Worm (Caenorhabditis elegans): Measurements from ENCODE around the gene ZK662.6.

The ZK662.6 gene

ce11 chrX:15736419-15736818, 18.0 kb downstream of the ZK662.6 start (continued):
- TF ChIP-seq eor-1 (tag; optimal IDR thresholded peaks at IDR 0.05) (no peak), pha-4 (tag; optimal IDR thresholded peaks at IDR 0.05) (peak; percentile 86), elt-1 (tag; optimal IDR thresholded peaks at IDR 0.05) (no peak)

- TF ChIP-seq nhr-67 (tag; optimal IDR thresholded peaks at IDR 0.05) (no peak), nhr-12 (tag; optimal IDR thresholded peaks at IDR 0.05) (no peak), nfya-1 (tag; optimal IDR thresholded peaks at IDR 0.05; ENCODE audit: insufficient read depth) (no peak), daf-12 (tag; optimal IDR thresholded peaks at IDR 0.05) (no peak), ceh-82 (tag; optimal IDR thresholded peaks at IDR 0.05) (no peak), pha-4 (tag; optimal IDR thresholded peaks at IDR 0.05) (no peak), lsy-12 (tag; optimal IDR thresholded peaks at IDR 0.05) (no peak), ZK546.5 (tag; optimal IDR thresholded peaks at IDR 0.05) (no peak), lin-15B (tag; optimal IDR thresholded peaks at IDR 0.05) (no peak), skn-1 (tag; optimal IDR thresholded peaks at IDR 0.05) (no peak), hmg-11 (tag; optimal IDR thresholded peaks at IDR 0.05) (no peak), snpc-4 (tag; optimal IDR thresholded peaks at IDR 0.05) (no peak), nhr-237 (tag; optimal IDR thresholded peaks at IDR 0.05) (no peak)
These were observed 22.1 kb downstream of the ZK662.6 start, which contains the start of gene srg-64 for ce11 chrX:15740526-15740925. TSS of gene srg-64 (minus strand) at chrX:15740626.

ce11 chrX:15741852-15742251, 23.4 kb downstream of the ZK662.6 start:
- TF ChIP-seq lin-15B (tag; optimal IDR thresholded peaks at IDR 0.05) (peak; percentile 93), elt-3 (tag; optimal IDR thresholded peaks at IDR 0.05) (no peak), nhr-23 (tag; optimal IDR thresholded peaks at IDR 0.05) (peak; percentile 29), lin-39 (tag; optimal IDR thresholded peaks at IDR 0.05) (peak; percentile 55), eor-1 (tag; optimal IDR thresholded peaks at IDR 0.05) (no peak), snpc-4 (tag; optimal IDR thresholded peaks at IDR 0.05) (peak; percentile 41), nhr-67 (tag; optimal IDR thresholded peaks at IDR 0.05) (no peak), unc-62 (GFP tag; optimal IDR thresholded peaks at IDR 0.05) (no peak), pha-4 (tag; optimal IDR thresholded peaks at IDR 0.05) (peak; percentile 47), nhr-43 (tag; optimal IDR thresholded peaks at IDR 0.05; ENCODE audit: poor library complexity, severe bottlenecking) (peak; percentile 46), hmg-11 (tag; optimal IDR thresholded peaks at IDR 0.05) (peak; percentile 94), ceh-82 (tag; optimal IDR thresholded peaks at IDR 0.05) (peak; percentile 67), nhr-28 (tag; optimal IDR thresholded peaks at IDR 0.05) (no peak), tbx-2 (tag; optimal IDR thresholded peaks at IDR 0.05) (peak; percentile 44), ztf-11 (tag; optimal IDR thresholded peaks at IDR 0.05) (no peak), R02D3.7 (tag; optimal IDR thresholded peaks at IDR 0.05) (peak; percentile 28), egl-5 (tag; optimal IDR thresholded peaks at IDR 0.05) (no peak), ceh-16 (tag; optimal IDR thresholded peaks at IDR 0.05) (no peak), jun-1 (tag; optimal IDR thresholded peaks at IDR 0.05) (peak; percentile 40), ceh-28 (tag; optimal IDR thresholded peaks at IDR 0.05) (peak; percentile 30), nhr-25 (tag; optimal IDR thresholded peaks at IDR 0.05) (peak; percentile 15), mml-1 (tag; optimal IDR thresholded peaks at IDR 0.05) (no peak), skn-1 (tag; optimal IDR thresholded peaks at IDR 0.05) (peak; percentile 20), nfya-1 (tag; optimal IDR thresholded peaks at IDR 0.05; ENCODE audit: insufficient read depth) (peak; percentile 45), elt-2 (tag; optimal IDR thresholded peaks at IDR 0.05) (peak; percentile 48), zag-1 (tag; optimal IDR thresholded peaks at IDR 0.05) (no peak), pqm-1 (tag; optimal IDR thresholded peaks at IDR 0.05) (peak; percentile 50), lsy-12 (tag; optimal IDR thresholded peaks at IDR 0.05) (peak; percentile 20), fos-1 (tag; optimal IDR thresholded peaks at IDR 0.05) (no peak)

- no peak for TF ChIP-seq pqm-1 (tag; optimal IDR thresholded peaks at IDR 0.05)
- no peak for TF ChIP-seq ceh-28 (tag; optimal IDR thresholded peaks at IDR 0.05)
- no peak for TF ChIP-seq ztf-4 (tag; optimal IDR thresholded peaks at IDR 0.05)
- no peak for TF ChIP-seq nhr-12 (tag; optimal IDR thresholded peaks at IDR 0.05)
These were observed 23.9 kb downstream of the ZK662.6 start, which contains the start of gene nhr-255 for ce11 chrX:15742310-15742709. TSS of gene nhr-255 (plus strand) at chrX:15742610.

- TF ChIP-seq mdl-1 (tag; optimal IDR thresholded peaks at IDR 0.05) (no peak), ceh-9 (tag; optimal IDR thresholded peaks at IDR 0.05) (no peak), lsy-12 (tag; optimal IDR thresholded peaks at IDR 0.05) (no peak), fkh-2 (tag; optimal IDR thresholded peaks at IDR 0.05) (no peak)
These were observed 28.3 kb downstream of the ZK662.6 start, which contains the start of gene srxa-9 for ce11 chrX:15746705-15747104. TSS of gene srxa-9 (plus strand) at chrX:15747005.
